Fruit fly (Drosophila melanogaster): ENCODE results near the gene CG32107.

The CG32107 gene

DNA sequence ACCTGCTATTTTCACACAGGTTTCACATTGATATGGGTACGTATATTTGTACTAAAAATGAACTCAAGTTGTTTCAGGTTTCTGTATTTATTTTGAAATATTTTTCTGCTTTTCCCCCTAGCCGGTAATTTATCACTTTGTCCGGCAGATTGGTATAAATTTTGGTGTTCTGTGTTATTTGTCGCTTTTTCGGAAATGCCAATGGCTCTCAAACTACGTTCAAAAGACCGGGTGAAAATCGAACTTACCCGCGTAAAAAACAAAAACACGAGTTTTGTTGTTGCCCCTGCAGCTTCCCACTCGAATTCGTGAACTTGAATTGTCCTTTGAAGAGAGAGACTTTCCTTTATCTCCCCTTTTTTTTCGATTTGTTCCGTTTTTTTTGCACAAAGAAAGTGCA, 18.6 kb downstream of the CG32107 start:
- TF ChIP-seq fd96Ca (GFP tag; IDR thresholded peaks at IDR 0.05) = no peak
- TF ChIP-seq CG8301 (tag; optimal IDR thresholded peaks at IDR 0.05) = no peak
- TF ChIP-seq CG8159 (tag; optimal IDR thresholded peaks at IDR 0.05) = no peak
- no peak for TF ChIP-seq D1 (tag; optimal IDR thresholded peaks at IDR 0.05)
- no peak for TF ChIP-seq CG12605 (GFP tag; IDR thresholded peaks at IDR 0.05)
- TF ChIP-seq CG13204 (GFP tag; optimal IDR thresholded peaks at IDR 0.05) = no peak
- no peak for TF ChIP-seq CG9948 (tag; optimal IDR thresholded peaks at IDR 0.05)
- no peak for TF ChIP-seq CG34367 (tag; optimal IDR thresholded peaks at IDR 0.05)
- no peak for TF ChIP-seq Pif1A (GFP tag; optimal IDR thresholded peaks at IDR 0.05)

DNA sequence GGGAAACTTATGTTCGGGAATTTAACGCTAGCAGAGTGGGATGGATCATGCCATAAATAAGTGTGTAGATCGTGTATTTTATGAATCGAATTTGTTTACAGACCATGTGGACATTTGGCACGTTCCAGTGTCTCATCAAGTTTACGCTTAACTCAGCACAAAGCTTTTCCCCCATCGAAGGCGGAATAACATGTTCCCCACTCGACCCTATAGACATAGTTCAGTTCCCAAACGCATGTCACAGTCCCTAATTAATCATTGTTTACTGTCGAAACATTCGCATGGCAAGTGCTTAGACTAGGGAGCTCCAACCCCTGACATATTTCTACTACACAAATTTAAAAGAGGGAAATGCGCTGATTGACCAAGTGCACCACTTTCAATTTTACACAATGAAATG, 19.6 kb downstream of the CG32107 start:
- TF ChIP-seq Pif1A (GFP tag; optimal IDR thresholded peaks at IDR 0.05) (no peak), CG17806 (tag; optimal IDR thresholded peaks at IDR 0.05) (no peak), CG10348 (GFP tag; IDR thresholded peaks at IDR 0.05) (no peak), CG13204 (GFP tag; optimal IDR thresholded peaks at IDR 0.05) (no peak), CG8159 (tag; optimal IDR thresholded peaks at IDR 0.05) (no peak), CG8301 (tag; optimal IDR thresholded peaks at IDR 0.05) (no peak), Snoo (tag; optimal IDR thresholded peaks at IDR 0.05) (no peak), CG12605 (GFP tag; IDR thresholded peaks at IDR 0.05) (no peak), gl (tag; optimal IDR thresholded peaks at IDR 0.05) (no peak), CG4496 (GFP tag; IDR thresholded peaks at IDR 0.05) (no peak), CG15710 (tag; optimal IDR thresholded peaks at IDR 0.05) (no peak), D1 (tag; optimal IDR thresholded peaks at IDR 0.05) (no peak), CG32121 (GFP tag; IDR thresholded peaks at IDR 0.05) (no peak), Ets98B (GFP tag; IDR thresholded peaks at IDR 0.05) (no peak), CG34367 (tag; optimal IDR thresholded peaks at IDR 0.05) (no peak), CG14655 (GFP tag; optimal IDR thresholded peaks at IDR 0.05) (no peak), EcR (GFP tag; optimal IDR thresholded peaks at IDR 0.05) (no peak), CG9948 (tag; optimal IDR thresholded peaks at IDR 0.05) (no peak), rn (GFP tag; IDR thresholded peaks at IDR 0.05) (no peak)

DNA sequence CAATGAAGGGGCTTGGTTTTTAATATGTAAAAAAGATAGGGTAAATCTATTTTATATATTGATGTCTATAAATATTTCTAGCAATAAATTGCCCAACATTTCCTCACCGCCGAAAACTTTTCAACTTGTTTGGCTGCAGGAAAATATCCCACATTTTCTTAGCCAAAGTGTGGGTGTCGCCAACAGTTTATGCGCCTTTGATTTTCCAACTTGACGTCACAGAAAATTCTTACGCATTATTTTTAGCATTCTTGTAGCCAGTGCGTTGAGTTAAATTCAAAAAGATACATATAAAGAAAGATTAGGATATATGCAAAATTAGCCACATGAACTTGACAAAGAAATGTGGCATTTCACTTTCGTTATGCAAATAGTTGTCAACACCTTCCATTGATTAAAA, 21.2 kb downstream of the CG32107 start:
- no peak for TF ChIP-seq gl (tag; optimal IDR thresholded peaks at IDR 0.05)
- no peak for TF ChIP-seq CG17806 (tag; optimal IDR thresholded peaks at IDR 0.05)
- no peak for TF ChIP-seq CG15710 (tag; optimal IDR thresholded peaks at IDR 0.05)
- TF ChIP-seq CG14655 (GFP tag; optimal IDR thresholded peaks at IDR 0.05) = no peak
- TF ChIP-seq Pif1B (GFP tag; optimal IDR thresholded peaks at IDR 0.05) = no peak
- no peak for TF ChIP-seq CG32121 (GFP tag; IDR thresholded peaks at IDR 0.05)
- TF ChIP-seq EcR (GFP tag; optimal IDR thresholded peaks at IDR 0.05) = no peak
- TF ChIP-seq D1 (tag; optimal IDR thresholded peaks at IDR 0.05) = no peak
- no peak for TF ChIP-seq CG8159 (tag; optimal IDR thresholded peaks at IDR 0.05)
- TF ChIP-seq Pif1A (GFP tag; optimal IDR thresholded peaks at IDR 0.05) = no peak
- TF ChIP-seq Snoo (tag; optimal IDR thresholded peaks at IDR 0.05) = no peak

DNA sequence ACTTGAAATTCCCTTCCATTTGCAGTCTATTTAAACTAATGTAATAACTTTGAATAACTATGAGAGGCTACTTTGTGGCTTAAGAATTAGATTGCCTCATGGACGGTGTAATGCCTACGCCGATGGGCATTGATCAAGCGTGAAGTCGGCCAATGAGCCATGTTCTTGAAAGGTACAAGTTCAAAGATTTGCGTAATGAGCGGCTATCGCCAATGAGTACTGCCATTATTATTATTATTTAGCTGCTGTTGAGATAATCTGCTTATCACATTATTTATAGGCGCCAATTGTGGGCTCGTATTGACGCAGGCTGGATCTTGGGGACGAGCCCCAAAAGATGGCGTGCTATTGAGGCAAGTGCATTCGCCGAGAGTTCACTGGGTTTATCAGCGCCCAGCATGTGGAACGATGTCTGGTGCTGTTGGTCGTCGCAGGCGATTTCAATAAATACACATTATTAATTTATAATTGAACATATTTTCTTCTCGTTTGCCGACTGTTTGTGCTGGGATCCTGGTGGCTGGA, 23.8 kb downstream of the CG32107 start:
- TF ChIP-seq EcR (GFP tag; optimal IDR thresholded peaks at IDR 0.05) = peak; percentile 66
- no peak for TF ChIP-seq CG15710 (tag; optimal IDR thresholded peaks at IDR 0.05)

DNA sequence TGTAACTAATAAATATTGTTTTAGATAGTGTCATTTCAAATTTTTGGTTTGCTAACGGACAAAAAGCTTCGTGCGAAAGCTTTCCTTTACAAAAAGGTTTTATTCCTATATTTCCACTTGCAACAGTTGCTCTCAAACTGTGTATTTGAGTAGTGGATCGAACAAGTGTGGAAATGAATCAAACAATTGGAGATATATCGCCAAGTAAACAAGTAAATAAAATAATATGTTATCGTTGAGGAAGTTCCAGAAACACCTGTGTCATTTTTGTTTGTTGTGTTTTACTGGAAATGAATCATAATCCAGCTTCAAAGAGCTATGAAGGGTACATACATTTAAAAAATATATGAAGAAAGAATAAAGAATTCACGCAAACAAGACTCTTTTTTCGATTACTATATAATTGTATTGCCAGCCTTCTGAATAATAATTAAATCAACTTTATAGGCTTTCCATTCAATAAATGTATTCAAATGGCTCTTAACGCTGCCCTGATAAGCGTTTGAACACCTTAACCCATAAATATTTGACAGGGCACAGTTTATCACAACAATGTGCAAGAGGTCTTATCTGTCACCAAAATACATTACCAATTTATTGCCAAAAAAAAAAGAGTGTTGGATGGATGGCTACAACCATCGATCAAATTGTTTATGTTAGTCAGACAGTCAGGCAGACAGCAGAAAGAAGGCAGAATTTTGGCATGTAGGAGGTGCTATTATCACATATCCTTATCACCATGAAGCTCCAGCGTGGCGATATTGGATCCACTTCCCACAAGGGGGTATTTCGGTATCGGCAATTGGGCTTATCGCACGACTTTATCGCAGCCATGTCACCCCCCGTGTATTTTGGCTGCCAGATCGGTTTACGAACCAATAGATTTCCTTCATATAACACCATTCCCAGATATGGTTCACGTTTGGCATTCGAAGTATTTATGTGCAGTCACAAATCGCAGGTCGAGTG, 25.3 kb downstream of the CG32107 start:
- TF ChIP-seq D1 (tag; optimal IDR thresholded peaks at IDR 0.05) = peak; percentile 65
- no peak for TF ChIP-seq CG14655 (GFP tag; optimal IDR thresholded peaks at IDR 0.05)

DNA sequence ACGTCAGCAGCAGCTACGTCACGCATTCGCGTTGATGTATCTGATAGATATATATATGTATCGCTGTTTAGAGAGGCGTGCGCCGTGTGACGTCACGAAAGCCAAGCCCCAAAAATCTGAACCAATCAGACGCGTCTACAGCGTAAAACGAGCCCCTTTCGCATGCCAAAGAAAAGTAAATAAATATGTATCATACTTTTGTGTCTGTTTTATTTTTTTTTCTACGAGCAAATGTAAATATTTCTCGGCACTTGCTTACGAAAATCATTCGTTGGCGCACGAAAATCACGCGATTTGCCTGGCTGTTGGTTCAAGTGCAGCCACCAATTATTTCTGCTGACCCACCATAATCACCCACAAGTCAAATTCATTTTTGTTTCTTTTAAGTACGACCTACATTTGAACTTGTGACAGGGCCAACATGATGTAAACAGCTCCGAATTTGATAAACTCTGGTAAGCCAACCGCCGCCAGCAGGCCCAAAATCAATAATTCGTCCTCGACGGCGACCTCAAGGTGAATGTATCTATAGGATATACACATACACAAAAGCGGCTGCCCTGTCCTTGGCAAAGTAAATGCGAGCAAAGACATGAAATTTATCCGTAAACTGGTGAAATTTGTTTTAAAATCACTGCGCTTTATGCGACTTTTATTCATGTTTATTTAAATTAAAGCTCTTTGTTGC, 26.4 kb downstream of the CG32107 start:
- no peak for TF ChIP-seq CG8159 (tag; optimal IDR thresholded peaks at IDR 0.05)
- no peak for TF ChIP-seq CG4496 (GFP tag; IDR thresholded peaks at IDR 0.05)

DNA sequence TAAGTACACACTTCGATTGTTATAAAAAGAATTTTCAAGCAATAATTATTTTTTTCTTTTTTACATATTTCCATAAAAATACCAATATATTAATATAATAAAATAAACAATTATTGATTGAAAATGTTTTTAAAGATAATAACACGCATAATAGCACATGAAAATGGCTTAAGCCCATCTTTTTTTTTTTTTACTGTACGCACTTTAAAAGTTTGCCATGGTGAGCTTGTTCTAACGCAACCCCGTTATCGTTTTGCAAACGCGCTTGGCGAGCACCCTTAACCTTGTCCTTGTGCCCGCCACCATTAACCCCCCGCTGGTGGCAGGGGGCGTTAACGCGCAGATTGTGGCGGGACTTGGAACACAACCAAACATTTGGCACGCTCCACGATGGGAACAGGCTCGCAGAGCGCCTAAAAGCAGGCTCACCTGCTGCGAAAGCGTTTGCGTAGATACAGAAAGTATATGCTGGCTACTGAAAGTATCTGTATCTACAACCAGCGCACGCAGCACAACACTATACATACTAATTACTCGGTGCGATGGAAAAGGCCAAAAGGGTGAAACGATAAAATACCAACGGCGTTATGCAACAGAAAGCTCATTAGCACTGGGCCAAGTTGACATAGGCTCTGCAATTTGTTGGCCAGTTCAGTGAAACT, 27.1 kb downstream of the CG32107 start:
- TF ChIP-seq fd96Ca (GFP tag; IDR thresholded peaks at IDR 0.05) (no peak), D1 (tag; optimal IDR thresholded peaks at IDR 0.05) (peak; percentile 67), CG9948 (tag; optimal IDR thresholded peaks at IDR 0.05) (no peak), CG12605 (GFP tag; IDR thresholded peaks at IDR 0.05) (no peak), EcR (GFP tag; optimal IDR thresholded peaks at IDR 0.05) (peak; percentile 11), gl (tag; optimal IDR thresholded peaks at IDR 0.05) (no peak), Pif1B (GFP tag; optimal IDR thresholded peaks at IDR 0.05) (no peak), Snoo (tag; optimal IDR thresholded peaks at IDR 0.05) (no peak), Pif1A (GFP tag; optimal IDR thresholded peaks at IDR 0.05) (no peak), rn (GFP tag; IDR thresholded peaks at IDR 0.05) (no peak), CG17806 (tag; optimal IDR thresholded peaks at IDR 0.05) (peak; percentile 3), CG15710 (tag; optimal IDR thresholded peaks at IDR 0.05) (no peak), CG4496 (GFP tag; IDR thresholded peaks at IDR 0.05) (peak; percentile 63; the same call in 2 of the 3 replicates)

Measured in whole organism, pupa.